Worm (Caenorhabditis elegans): Measurements from ENCODE around the gene mksr-1.

Gene mksr-1

ce11 chrX:1093154-1093553 is 24.2 kb upstream of the mksr-1 start (continued):
- TF ChIP-seq chd-7 (tag; optimal IDR thresholded peaks at IDR 0.05) (peak; percentile 82), F23B12.7 (tag; optimal IDR thresholded peaks at IDR 0.05; ENCODE audit: insufficient read depth) (peak; percentile 64), rcor-1 (GFP tag; IDR thresholded peaks at IDR 0.05) (peak; percentile 79), F33H1.4 (GFP tag; IDR thresholded peaks at IDR 0.05) (no peak), cebp-2 (GFP tag; IDR thresholded peaks at IDR 0.05) (no peak), ceh-100 (GFP tag; IDR thresholded peaks at IDR 0.05) (no peak; the same call in 1 of the 2 replicates), pbrm-1 (GFP tag; IDR thresholded peaks at IDR 0.05) (peak; percentile 83), sptf-2 (GFP tag; optimal IDR thresholded peaks at IDR 0.05) (no peak), athp-1 (tag; optimal IDR thresholded peaks at IDR 0.05) (no peak), hsf-1 (GFP tag; IDR thresholded peaks at IDR 0.05) (no peak), madf-6 (GFP tag; IDR thresholded peaks at IDR 0.05) (no peak; the same call in 1 of the 2 replicates), efl-1 (GFP tag; optimal IDR thresholded peaks at IDR 0.05) (no peak), nfya-1 (tag; optimal IDR thresholded peaks at IDR 0.05; ENCODE audit: borderline replicate concordance, insufficient read depth) (no peak), ztf-18 (tag; optimal IDR thresholded peaks at IDR 0.05) (peak; percentile 43), ztf-26 (tag; optimal IDR thresholded peaks at IDR 0.05) (peak; percentile 77), ceh-27 (GFP tag; optimal IDR thresholded peaks at IDR 0.05) (peak; percentile 75), sea-2 (GFP tag; IDR thresholded peaks at IDR 0.05) (no peak), ets-4 (GFP tag; optimal IDR thresholded peaks at IDR 0.05) (no peak), hlh-26 (GFP tag; conservative IDR thresholded peaks at IDR 0.05) (no peak), aptf-2 (GFP tag; conservative IDR thresholded peaks at IDR 0.05) (no peak), T26A5.8 (tag; optimal IDR thresholded peaks at IDR 0.05) (no peak), tlf-1 (GFP tag; optimal IDR thresholded peaks at IDR 0.05) (peak; percentile 29), ceh-91 (GFP tag; IDR thresholded peaks at IDR 0.05) (no peak), C17E4.6 (GFP tag; IDR thresholded peaks at IDR 0.05) (no peak), dpff-1 (tag; optimal IDR thresholded peaks at IDR 0.05) (no peak), somi-1 (GFP tag; optimal IDR thresholded peaks at IDR 0.05) (peak; percentile 94), dpl-1 (GFP tag; optimal IDR thresholded peaks at IDR 0.05) (no peak), egl-44 (GFP tag; IDR thresholded peaks at IDR 0.05) (peak; percentile 82), snpc-1.3 (tag; optimal IDR thresholded peaks at IDR 0.05; ENCODE audit: insufficient read depth) (no peak), egrh-3 (GFP tag; IDR thresholded peaks at IDR 0.05) (peak; percentile 51), lin-54 (GFP tag; optimal IDR thresholded peaks at IDR 0.05) (peak; percentile 46), mes-4 (tag; optimal IDR thresholded peaks at IDR 0.05) (no peak), xnd-1 (tag; optimal IDR thresholded peaks at IDR 0.05) (no peak), Y79H2A.3 (GFP tag; conservative IDR thresholded peaks at IDR 0.05) (no peak), madf-3 (GFP tag; IDR thresholded peaks at IDR 0.05) (no peak), B0019.2 (GFP tag; conservative IDR thresholded peaks at IDR 0.05) (no peak), zfh-2 (GFP tag; conservative IDR thresholded peaks at IDR 0.05) (peak; percentile 86), ceh-58 (GFP tag; IDR thresholded peaks at IDR 0.05) (no peak), snpc-1.1 (tag; optimal IDR thresholded peaks at IDR 0.05; ENCODE audit: insufficient read depth) (no peak), F37B4.10 (GFP tag; IDR thresholded peaks at IDR 0.05) (0 out of 2 replicates have a peak, but pooled peaks have one; percentile 80), attf-3 (GFP tag; conservative IDR thresholded peaks at IDR 0.05) (no peak), repo-1 (tag; optimal IDR thresholded peaks at IDR 0.05) (peak; percentile 43), nhr-27 (tag; optimal IDR thresholded peaks at IDR 0.05) (no peak), F57C9.4 (tag; optimal IDR thresholded peaks at IDR 0.05) (no peak), pha-4 (tag; optimal IDR thresholded peaks at IDR 0.05) (peak; percentile 26), lag-1 (GFP tag; IDR thresholded peaks at IDR 0.05) (0 out of 2 replicates have a peak, but pooled peaks have one; percentile 68), unc-62 (GFP tag; optimal IDR thresholded peaks at IDR 0.05) (peak; percentile 92), F55B11.4 (tag; optimal IDR thresholded peaks at IDR 0.05; ENCODE audit: borderline replicate concordance, insufficient read depth) (no peak), nhr-90 (tag; optimal IDR thresholded peaks at IDR 0.05) (peak; percentile 60)
